Worm (Caenorhabditis elegans) whole organism, late embryonic: Measurements from ENCODE around the gene K04C2.5.
A peak's percentile ranks its signal among the peaks of the same experiment; 100 is the strongest.

Source experiments
- C08G9.2 ChIP-seq: sonication (generic microtip); optimal IDR thresholded peaks from 2 replicates; lab custom pipeline; 2016; ENCODE audit warnings: mild to moderate bottlenecking, missing genetic modification characterization, moderate library complexity, missing compliant biosample characterization
- C38D4.7 ChIP-seq: fragments of 200-800 bp; sonication (Bioruptor generic); optimal IDR thresholded peaks from 2 replicates; lab custom pipeline; 2018; ENCODE audit warnings: mild to moderate bottlenecking, missing genetic modification characterization, moderate library complexity, missing compliant biosample characterization
- F13H6.1 ChIP-seq: sonication (generic microtip); optimal IDR thresholded peaks from 2 replicates; lab custom pipeline; 2016; ENCODE audit warnings: missing genetic modification characterization, missing compliant biosample characterization
- K02D7.2 ChIP-seq: sonication (generic microtip); optimal IDR thresholded peaks from 2 replicates; lab custom pipeline; 2017; ENCODE audit warnings: mild to moderate bottlenecking, missing genetic modification characterization, missing compliant biosample characterization
- Y22D7AL.16 ChIP-seq: sonication (generic microtip); optimal IDR thresholded peaks from 2 replicates; lab custom pipeline; 2016; ENCODE audit warnings: missing genetic modification characterization, missing compliant biosample characterization
- ahr-1 ChIP-seq: sonication (generic microtip); optimal IDR thresholded peaks from 2 replicates; lab custom pipeline; 2016; ENCODE audit warnings: missing genetic modification characterization, missing compliant biosample characterization
- ama-1 ChIP-seq: fragments of 150-350 bp; optimal IDR thresholded peaks from 2 replicates; lab custom pipeline; 2014
- ceh-14 ChIP-seq: sonication (generic microtip); optimal IDR thresholded peaks from 2 replicates; lab custom pipeline; 2016; ENCODE audit warnings: missing genotype, missing genetic modification characterization, missing compliant biosample characterization
- ceh-18 ChIP-seq: sonication (generic microtip); optimal IDR thresholded peaks from 2 replicates; lab custom pipeline; 2016; ENCODE audit warnings: missing genetic modification characterization, missing compliant biosample characterization
- ceh-30 ChIP-seq: fragments of 150-350 bp; optimal IDR thresholded peaks from 2 replicates; lab custom pipeline; 2014; ENCODE audit warnings: missing biosample characterization, missing genetic modification characterization
- ceh-31 ChIP-seq: sonication (generic microtip); optimal IDR thresholded peaks from 2 replicates; lab custom pipeline; 2016; ENCODE audit warnings: missing genetic modification characterization, missing compliant biosample characterization
- ceh-48 ChIP-seq: sonication (generic microtip); optimal IDR thresholded peaks from 2 replicates; lab custom pipeline; 2016; ENCODE audit warnings: missing genetic modification characterization, inconsistent platforms, missing compliant biosample characterization
- ceh-9 ChIP-seq: sonication (generic microtip); optimal IDR thresholded peaks from 2 replicates; lab custom pipeline; 2016; ENCODE audit warnings: mild to moderate bottlenecking, missing genetic modification characterization, inconsistent platforms, missing compliant biosample characterization
- che-1 ChIP-seq: sonication (generic microtip); optimal IDR thresholded peaks from 2 replicates; lab custom pipeline; 2016; ENCODE audit warnings: mild to moderate bottlenecking, missing genetic modification characterization, missing compliant biosample characterization
- dmd-4 ChIP-seq: sonication (generic microtip); optimal IDR thresholded peaks from 2 replicates; lab custom pipeline; 2016; ENCODE audit warnings: borderline replicate concordance, missing genetic modification characterization, missing compliant biosample characterization
- dve-1 ChIP-seq: sonication (generic microtip); optimal IDR thresholded peaks from 2 replicates; lab custom pipeline; 2017; ENCODE audit warnings: antibody characterized with exemption, mild to moderate bottlenecking, missing genetic modification characterization, missing compliant biosample characterization
- elt-4 ChIP-seq: sonication (generic microtip); optimal IDR thresholded peaks from 2 replicates; lab custom pipeline; 2016; ENCODE audit warnings: missing genetic modification characterization, missing compliant biosample characterization
- eyg-1 ChIP-seq: sonication (generic microtip); optimal IDR thresholded peaks from 2 replicates; lab custom pipeline; 2016; ENCODE audit warnings: missing genotype, missing genetic modification characterization, missing compliant biosample characterization
- fax-1 ChIP-seq: sonication (generic microtip); optimal IDR thresholded peaks from 2 replicates; lab custom pipeline; 2016; ENCODE audit warnings: missing genotype, missing genetic modification characterization, missing compliant biosample characterization
- fkh-10 ChIP-seq: fragments of 150-350 bp; optimal IDR thresholded peaks from 2 replicates; lab custom pipeline; 2014; ENCODE audit warnings: missing biosample characterization, missing genetic modification reagents, missing genetic modification characterization
- hlh-30 ChIP-seq: sonication (generic microtip); optimal IDR thresholded peaks from 2 replicates; lab custom pipeline; 2017; ENCODE audit warnings: antibody characterized with exemption, missing genetic modification characterization, missing compliant biosample characterization; ENCODE audit not compliant: insufficient read depth
- hlh-6 ChIP-seq: sonication (generic microtip); optimal IDR thresholded peaks from 2 replicates; lab custom pipeline; 2016; ENCODE audit warnings: missing genotype, missing genetic modification characterization, missing compliant biosample characterization
- hlh-8 ChIP-seq: sonication (generic microtip); optimal IDR thresholded peaks from 2 replicates; lab custom pipeline; 2016; ENCODE audit warnings: missing genotype, missing genetic modification characterization, missing compliant biosample characterization
- lim-6 ChIP-seq: sonication (generic microtip); optimal IDR thresholded peaks from 2 replicates; lab custom pipeline; 2016; ENCODE audit warnings: missing genetic modification characterization, missing compliant biosample characterization
- lin-11 ChIP-seq: fragments of 200-800 bp; sonication (Bioruptor generic); optimal IDR thresholded peaks from 2 replicates; lab custom pipeline; 2018; ENCODE audit warnings: mild to moderate bottlenecking, missing genetic modification characterization, missing compliant biosample characterization
- madf-2 ChIP-seq: sonication (generic microtip); optimal IDR thresholded peaks from 2 replicates; lab custom pipeline; 2017; ENCODE audit warnings: missing genetic modification characterization, missing compliant biosample characterization
- pag-3 ChIP-seq: sonication (generic microtip); optimal IDR thresholded peaks from 2 replicates; lab custom pipeline; 2016; ENCODE audit warnings: missing compliant biosample characterization, missing genetic modification characterization, borderline replicate concordance
- pha-2 ChIP-seq: sonication (generic microtip); optimal IDR thresholded peaks from 2 replicates; lab custom pipeline; 2017; ENCODE audit warnings: mild to moderate bottlenecking, missing genetic modification characterization, missing compliant biosample characterization
- pha-4 ChIP-seq: fragments of 150-350 bp; optimal IDR thresholded peaks from 2 replicates; lab custom pipeline; 2018; ENCODE audit warnings: missing biosample characterization, missing genetic modification reagents, missing genetic modification characterization
- ref-2 ChIP-seq: sonication (generic microtip); optimal IDR thresholded peaks from 2 replicates; lab custom pipeline; 2016; ENCODE audit warnings: missing genetic modification characterization, missing compliant biosample characterization
- rnt-1 ChIP-seq: sonication (generic microtip); optimal IDR thresholded peaks from 2 replicates; lab custom pipeline; 2016; ENCODE audit warnings: missing genetic modification characterization, missing compliant biosample characterization
- sdc-2 ChIP-seq: sonication (generic microtip); optimal IDR thresholded peaks from 2 replicates; lab custom pipeline; 2016; ENCODE audit warnings: missing genotype, missing genetic modification characterization, missing compliant biosample characterization
- sox-4 ChIP-seq: sonication (generic microtip); optimal IDR thresholded peaks from 2 replicates; lab custom pipeline; 2017; ENCODE audit warnings: mild to moderate bottlenecking, missing genetic modification characterization, inconsistent platforms, missing compliant biosample characterization
- syd-9 ChIP-seq: sonication (generic microtip); optimal IDR thresholded peaks from 2 replicates; lab custom pipeline; 2016; ENCODE audit warnings: mild to moderate bottlenecking, missing genetic modification characterization, moderate library complexity, missing compliant biosample characterization
- unc-55 ChIP-seq: sonication (generic microtip); optimal IDR thresholded peaks from 2 replicates; lab custom pipeline; 2017; ENCODE audit warnings: missing biosample characterization, missing genetic modification reagents, missing genetic modification characterization
- zip-5 ChIP-seq: sonication (generic microtip); optimal IDR thresholded peaks from 2 replicates; lab custom pipeline; 2016; ENCODE audit warnings: missing genetic modification characterization, missing compliant biosample characterization
- ztf-16 ChIP-seq: sonication (generic microtip); optimal IDR thresholded peaks from 2 replicates; lab custom pipeline; 2017; ENCODE audit warnings: missing genetic modification characterization, missing compliant biosample characterization

The K04C2.5 gene

ce11 chrIII:6873724-6874123 lies 17.7 kb downstream of the K04C2.5 start:
- TF ChIP-seq ceh-48 = no peak
- TF ChIP-seq dve-1 = no peak
- TF ChIP-seq K02D7.2 = no peak
- TF ChIP-seq ceh-9 (tag; lab: Kevin White, UChicago) = no peak
- no peak for TF ChIP-seq sdc-2
- TF ChIP-seq rnt-1 = no peak
- TF ChIP-seq zip-5 (tag; lab: Kevin White, UChicago) = no peak
- no peak for TF ChIP-seq unc-55 (GFP tag; lab: Kevin White, UChicago)
- TF ChIP-seq fax-1 = no peak
- no peak for TF ChIP-seq lin-11
- TF ChIP-seq syd-9 = no peak
- no peak for TF ChIP-seq ceh-14 (tag; lab: Kevin White, UChicago)
- no peak for TF ChIP-seq ceh-18 (tag; lab: Kevin White, UChicago)
- no peak for TF ChIP-seq hlh-30 (tag; lab: Kevin White, UChicago)
- no peak for TF ChIP-seq eyg-1
- TF ChIP-seq madf-2 (tag; lab: Kevin White, UChicago) = no peak
- no peak for TF ChIP-seq hlh-8 (tag; lab: Kevin White, UChicago)
- no peak for TF ChIP-seq ztf-16 (tag; lab: Kevin White, UChicago)
- no peak for TF ChIP-seq dmd-4 (tag; lab: Kevin White, UChicago)
- no peak for TF ChIP-seq che-1 (tag; lab: Kevin White, UChicago)

ce11 chrIII:6872534-6873150 lies 18.8 kb downstream of the K04C2.5 start, which contains the start of gene K04C2.3:
Gene K04C2.3, plus strand, starts transcription at chrIII:6873089.
- TF ChIP-seq ceh-30 (tag; lab: Kevin White, UChicago) = no peak
- TF ChIP-seq lim-6 (tag; lab: Kevin White, UChicago) = no peak
- TF ChIP-seq ahr-1 (tag; lab: Kevin White, UChicago) = no peak
- TF ChIP-seq Y22D7AL.16 (tag; lab: Kevin White, UChicago) = no peak
- TF ChIP-seq F13H6.1 (tag; lab: Kevin White, UChicago) = no peak
- no peak for TF ChIP-seq pha-2 (tag; lab: Kevin White, UChicago)
- no peak for TF ChIP-seq C08G9.2 (tag; lab: Kevin White, UChicago)
- no peak for TF ChIP-seq unc-55 (GFP tag; lab: Kevin White, UChicago)
- TF ChIP-seq, all 69 proteins: peak for 0

ce11 chrIII:6871668-6872067 lies 19.8 kb downstream of the K04C2.5 start:
- no peak for TF ChIP-seq elt-4 (tag; lab: Kevin White, UChicago)
- no peak for TF ChIP-seq fkh-10
- TF ChIP-seq K02D7.2 = no peak
- no peak for TF ChIP-seq dve-1
- no peak for TF ChIP-seq pag-3 (tag; lab: Kevin White, UChicago)
- no peak for TF ChIP-seq sox-4 (tag; lab: Kevin White, UChicago)
- TF ChIP-seq zip-5 (tag; lab: Kevin White, UChicago) = no peak
- no peak for TF ChIP-seq unc-55 (GFP tag; lab: Kevin White, UChicago)
- TF ChIP-seq sdc-2 = no peak
- TF ChIP-seq Y22D7AL.16 (tag; lab: Kevin White, UChicago) = no peak
- no peak for TF ChIP-seq ceh-18 (tag; lab: Kevin White, UChicago)
- TF ChIP-seq ama-1 (lab: Kevin White, UChicago) = no peak
- TF ChIP-seq pha-4 (tag; lab: Kevin White, UChicago) = no peak
- TF ChIP-seq C38D4.7 (GFP tag; lab: Kevin White, UChicago) = no peak
- TF ChIP-seq lim-6 (tag; lab: Kevin White, UChicago) = no peak
- TF ChIP-seq hlh-6 (tag; lab: Kevin White, UChicago) = no peak
- no peak for TF ChIP-seq ref-2 (tag; lab: Kevin White, UChicago)
- TF ChIP-seq lin-11 = no peak

ce11 chrIII:6871067-6871466 lies 20.4 kb downstream of the K04C2.5 start:
- TF ChIP-seq ceh-31 (tag; lab: Kevin White, UChicago) = no peak
- TF ChIP-seq unc-55 (GFP tag; lab: Kevin White, UChicago) = peak; percentile 6
- no peak for TF ChIP-seq ama-1 (lab: Kevin White, UChicago)
